Fruit fly (Drosophila melanogaster): ENCODE results near the gene CG32086.

The CG32086 gene

DNA sequence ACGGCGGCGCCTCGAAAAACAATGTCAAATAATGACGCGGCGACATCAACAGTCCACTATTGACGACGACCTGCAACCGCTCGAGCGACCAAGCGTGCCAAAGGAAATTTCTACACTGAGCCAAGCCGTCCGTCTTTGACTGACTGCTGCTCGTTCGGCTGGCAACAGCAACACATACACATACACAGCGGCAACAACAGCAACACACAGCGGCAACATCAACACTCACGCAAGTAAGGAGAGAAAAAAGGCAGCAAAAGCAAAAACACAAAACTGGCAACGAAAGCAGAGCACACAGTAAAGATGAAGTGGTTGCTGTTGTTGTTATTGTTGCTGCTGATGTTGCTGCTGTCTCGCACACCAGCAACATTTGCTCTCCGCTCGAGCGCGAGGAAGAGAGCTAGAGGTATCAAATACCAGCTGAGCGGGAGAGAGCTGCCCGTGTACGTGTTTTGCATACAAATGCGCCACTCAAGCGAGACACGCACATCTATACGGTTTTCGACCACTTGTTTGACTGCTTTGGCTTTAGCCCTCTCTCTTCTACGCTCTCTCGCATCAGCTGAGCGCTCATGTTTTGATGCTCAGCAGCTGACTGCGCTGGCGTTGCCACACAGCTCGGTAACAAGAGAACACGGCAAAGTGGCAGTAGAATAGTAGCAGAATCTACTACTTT, 30.7 kb downstream of the CG32086 start (continued):
- TF ChIP-seq aop (GFP tag; IDR thresholded peaks at IDR 0.05) (no peak), gcm (GFP tag; optimal IDR thresholded peaks at IDR 0.05) (peak; percentile 56), Abd-B (GFP tag; optimal IDR thresholded peaks at IDR 0.05) (no peak), ttk (GFP tag; IDR thresholded peaks at IDR 0.05) (no peak), NfI (GFP tag; optimal IDR thresholded peaks at IDR 0.05) (peak; percentile 15), chn (GFP tag; optimal IDR thresholded peaks at IDR 0.05) (no peak), MBD-R2 (GFP tag; IDR thresholded peaks at IDR 0.05) (no peak; the same call in 1 of the 2 replicates), unpg (GFP tag; optimal IDR thresholded peaks at IDR 0.05) (peak; percentile 11), CG11504 (tag; optimal IDR thresholded peaks at IDR 0.05) (peak; percentile 100), Adf1 (GFP tag; IDR thresholded peaks at IDR 0.05) (peak; percentile 84), CG7556 (GFP tag; optimal IDR thresholded peaks at IDR 0.05) (no peak), seq (GFP tag; IDR thresholded peaks at IDR 0.05) (no peak), CG7839 (tag; optimal IDR thresholded peaks at IDR 0.05) (peak; percentile 28), sisA (GFP tag; IDR thresholded peaks at IDR 0.05) (no peak), CG11723 (GFP tag; optimal IDR thresholded peaks at IDR 0.05) (no peak), CG10431 (GFP tag; optimal IDR thresholded peaks at IDR 0.05) (no peak), pb (GFP tag; optimal IDR thresholded peaks at IDR 0.05) (peak; percentile 12), CG5180 (GFP tag; optimal IDR thresholded peaks at IDR 0.05) (peak; percentile 75), kni (GFP tag; optimal IDR thresholded peaks at IDR 0.05) (peak; percentile 97), CG16779 (GFP tag; IDR thresholded peaks at IDR 0.05) (no peak), chinmo (GFP tag; IDR thresholded peaks at IDR 0.05; ENCODE audit: partially characterized antibody) (peak; percentile 98), Dad (GFP tag; optimal IDR thresholded peaks at IDR 0.05) (no peak), CG11093 (GFP tag; IDR thresholded peaks at IDR 0.05) (no peak), CG4730 (GFP tag; IDR thresholded peaks at IDR 0.05) (no peak), sim (GFP tag; IDR thresholded peaks at IDR 0.05) (no peak), Optix (GFP tag; IDR thresholded peaks at IDR 0.05) (0 out of 3 replicates have a peak, but pooled peaks have one; percentile 6), D19A (tag; optimal IDR thresholded peaks at IDR 0.05) (no peak), tll (GFP tag; optimal IDR thresholded peaks at IDR 0.05) (no peak)

DNA sequence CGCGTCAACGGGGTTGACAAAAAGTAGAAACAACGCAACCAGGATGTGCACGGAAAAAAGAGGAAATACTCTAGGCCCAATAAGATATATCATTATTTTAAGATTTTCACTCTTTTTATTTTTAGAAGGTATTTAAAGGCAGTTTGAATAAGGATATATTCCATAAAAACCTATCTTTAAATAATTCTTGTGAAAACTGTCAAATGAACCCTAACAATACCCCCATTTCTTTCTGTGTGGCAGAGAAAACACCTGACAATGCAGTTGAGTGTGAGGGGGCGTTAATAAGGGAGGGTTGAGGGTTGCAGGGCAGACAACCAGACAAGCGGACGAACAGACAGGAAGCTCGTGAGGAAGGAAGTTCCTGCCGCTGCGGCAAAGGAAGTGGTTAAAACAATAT, 31.9 kb downstream of the CG32086 start:
- TF ChIP-seq nom (GFP tag; optimal IDR thresholded peaks at IDR 0.05) (peak; percentile 8), lov (optimal IDR thresholded peaks at IDR 0.05) (no peak), lov (GFP tag; IDR thresholded peaks at IDR 0.05) (no peak), HHEX (GFP tag; optimal IDR thresholded peaks at IDR 0.05) (no peak), lab (GFP tag; optimal IDR thresholded peaks at IDR 0.05) (peak; percentile 16), CG17359 (tag; optimal IDR thresholded peaks at IDR 0.05) (peak; percentile 50), jumu (GFP tag; optimal IDR thresholded peaks at IDR 0.05) (peak; percentile 14), CG15696 (tag; optimal IDR thresholded peaks at IDR 0.05) (peak; percentile 47), CG3407 (GFP tag; optimal IDR thresholded peaks at IDR 0.05) (peak; percentile 3), CG34376 (GFP tag; optimal IDR thresholded peaks at IDR 0.05) (no peak), fd64A (GFP tag; optimal IDR thresholded peaks at IDR 0.05) (no peak), Sox102F (GFP tag; optimal IDR thresholded peaks at IDR 0.05) (peak; percentile 53), CG33557 (GFP tag; optimal IDR thresholded peaks at IDR 0.05) (peak; percentile 46), NC2β (GFP tag; optimal IDR thresholded peaks at IDR 0.05) (peak; percentile 29), Ets65A (GFP tag) (peak; percentile 82), CG6175 (GFP tag; IDR thresholded peaks at IDR 0.05) (no peak), phol (tag; optimal IDR thresholded peaks at IDR 0.05) (peak; percentile 53), fd96Cb (tag; optimal IDR thresholded peaks at IDR 0.05) (peak; percentile 41), klu (GFP tag; IDR thresholded peaks at IDR 0.05) (no peak), ssp (GFP tag; IDR thresholded peaks at IDR 0.05) (peak; percentile 38), CG15601 (tag; optimal IDR thresholded peaks at IDR 0.05) (peak; percentile 40), Abd-B (GFP tag; optimal IDR thresholded peaks at IDR 0.05) (peak; percentile 16), CG14441 (GFP tag; IDR thresholded peaks at IDR 0.05) (no peak), CG13624 (GFP tag; optimal IDR thresholded peaks at IDR 0.05) (no peak)
